Worm (Caenorhabditis elegans) whole organism, young adult: ENCODE results near the gene F58B3.4.

Source experiments
- ccch-3 ChIP-seq: fragments of 200-800 bp; sonication (Bioruptor generic); optimal IDR thresholded peaks from 2 replicates; lab custom pipeline; 2018; ENCODE audit warnings: mild to moderate bottlenecking, missing genetic modification characterization, missing compliant biosample characterization
- hrde-1 ChIP-seq: sonication (generic microtip); optimal IDR thresholded peaks from 2 replicates; lab custom pipeline; 2016; ENCODE audit warnings: missing genetic modification characterization, mild to moderate bottlenecking, missing compliant biosample characterization, moderate library complexity, missing genotype, missing genetic modification reagents, borderline replicate concordance
- madf-10 ChIP-seq: sonication (generic microtip); optimal IDR thresholded peaks from 2 replicates; lab custom pipeline; 2016; ENCODE audit warnings: mild to moderate bottlenecking, missing genetic modification characterization, missing compliant biosample characterization
- nfya-1 ChIP-seq: sonication (generic microtip); optimal IDR thresholded peaks from 2 replicates; lab custom pipeline; 2017; ENCODE audit warnings: antibody characterized with exemption, missing compliant biosample characterization, missing genetic modification characterization, borderline replicate concordance; ENCODE audit not compliant: insufficient read depth
- pbrm-1 ChIP-seq: fragments of 200-800 bp; sonication (Bioruptor generic); IDR thresholded peaks from 2 replicates; pipeline ENCODE4 v1.3.6; 2022; ENCODE audit warnings: missing genetic modification reagents, missing genetic modification characterization, missing compliant biosample characterization
- sea-2 ChIP-seq: fragments of 200-800 bp; sonication (Bioruptor generic); IDR thresholded peaks from 2 replicates; pipeline ENCODE4 v1.3.6; 2022; ENCODE audit warnings: missing genetic modification characterization, missing compliant biosample characterization
- unc-62 ChIP-seq: fragments of 150-350 bp; optimal IDR thresholded peaks from 2 replicates; lab custom pipeline; 2014; ENCODE audit warnings: missing biosample characterization, missing genetic modification reagents, missing genetic modification characterization

DNA sequence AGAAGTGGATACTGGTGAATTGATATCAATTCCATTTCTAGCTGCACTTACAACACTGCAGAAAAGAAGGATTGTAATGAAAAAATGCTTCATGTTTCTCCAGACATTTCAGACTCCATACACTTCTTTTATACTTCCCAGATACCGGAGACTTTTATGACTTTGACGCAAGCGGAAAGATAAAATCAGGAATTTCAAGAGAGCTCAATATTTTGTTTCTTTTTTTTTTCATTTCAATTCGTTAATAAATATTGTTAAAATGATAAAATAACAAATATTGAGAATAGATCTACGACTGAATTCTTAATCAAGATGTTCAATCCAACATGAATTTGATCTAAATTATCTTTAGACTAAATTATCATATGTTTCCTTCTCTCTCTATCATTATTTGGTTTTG, 6.2 kb downstream of the F58B3.4 start, which contains the start of gene lys-5:
- TF ChIP-seq ccch-3 (GFP tag; lab: Kevin White, UChicago) (no peak), nfya-1 (tag; lab: Kevin White, UChicago) (no peak), sea-2 (GFP tag; lab: Robert Waterston, UW) (no peak), unc-62 (GFP tag; lab: Kevin White, UChicago) (no peak), hrde-1 (no peak), pbrm-1 (GFP tag; lab: Robert Waterston, UW) (no peak), madf-10 (tag; lab: Kevin White, UChicago) (no peak)
